Fruit fly (Drosophila melanogaster) whole organism, embryonic: ENCODE measurements around the gene CG4951.

Experiments
- Atf-2 ChIP-seq: fragments of 200-800 bp; sonication (Bioruptor generic); optimal IDR thresholded peaks from 2 replicates; lab custom pipeline; 2016; ENCODE audit warnings: missing biosample characterization, missing genetic modification characterization
- B-H2 ChIP-seq: fragments of 200-800 bp; sonication (Bioruptor generic); optimal IDR thresholded peaks from 2 replicates; lab custom pipeline; 2018; ENCODE audit warnings: missing biosample characterization, mild to moderate bottlenecking, missing genetic modification characterization
- CG10209 ChIP-seq: fragments of 200-800 bp; sonication (Bioruptor generic); optimal IDR thresholded peaks from 3 replicates; lab custom pipeline; 2017; ENCODE audit warnings: missing biosample characterization, mild to moderate bottlenecking, missing genetic modification characterization, missing genetic modification reagents
- CG10654 ChIP-seq: fragments of 200-800 bp; sonication (Bioruptor generic); optimal IDR thresholded peaks from 2 replicates; lab custom pipeline; 2016; ENCODE audit warnings: missing biosample characterization, missing genetic modification characterization
- CG11456 ChIP-seq: fragments of 200-800 bp; sonication (Bioruptor generic); IDR thresholded peaks from 3 replicates; pipeline ENCODE4 v1.3.6; 2022; ENCODE audit warnings: missing biosample characterization, missing genetic modification characterization
- CG12659 ChIP-seq: fragments of 200-800 bp; sonication (Bioruptor generic); optimal IDR thresholded peaks from 3 replicates; lab custom pipeline; 2017; ENCODE audit warnings: mild to moderate bottlenecking, missing biosample characterization, missing genetic modification reagents, missing genetic modification characterization
- CG13775 ChIP-seq: fragments of 200-800 bp; sonication (Bioruptor generic); optimal IDR thresholded peaks from 3 replicates; lab custom pipeline; 2017; ENCODE audit warnings: missing biosample characterization, mild to moderate bottlenecking, missing genetic modification characterization
- CG16813 ChIP-seq: fragments of 200-800 bp; sonication (Bioruptor generic); IDR thresholded peaks from 3 replicates; pipeline ENCODE4 v1.3.6; 2022; ENCODE audit warnings: missing biosample characterization, missing genetic modification characterization; ENCODE audit not compliant: partially characterized antibody
- CG17359 ChIP-seq: fragments of 200-800 bp; sonication (Bioruptor generic); optimal IDR thresholded peaks from 3 replicates; lab custom pipeline; 2018; ENCODE audit warnings: missing biosample characterization, mild to moderate bottlenecking, missing genetic modification characterization, moderate library complexity
- CG18764 ChIP-seq: fragments of 200-800 bp; sonication (Bioruptor generic); optimal IDR thresholded peaks from 3 replicates; lab custom pipeline; 2016; ENCODE audit warnings: missing biosample characterization, missing genetic modification characterization
- CG2120 ChIP-seq: fragments of 200-800 bp; sonication (Bioruptor generic); optimal IDR thresholded peaks from 3 replicates; lab custom pipeline; 2016; ENCODE audit warnings: missing biosample characterization, missing genetic modification characterization
- CG3065 ChIP-seq: fragments of 200-800 bp; sonication (Bioruptor generic); optimal IDR thresholded peaks from 2 replicates; lab custom pipeline; 2016; ENCODE audit warnings: missing biosample characterization, missing genetic modification characterization
- CG33557 ChIP-seq: fragments of 200-800 bp; sonication (Bioruptor generic); optimal IDR thresholded peaks from 2 replicates; lab custom pipeline; 2019; ENCODE audit warnings: missing biosample characterization, mild to moderate bottlenecking, missing genetic modification characterization, moderate library complexity
- CG4328 ChIP-seq: fragments of 200-800 bp; sonication (Bioruptor generic); optimal IDR thresholded peaks from 3 replicates; lab custom pipeline; 2017; ENCODE audit warnings: missing biosample characterization, missing genetic modification reagents, missing genetic modification characterization
- CG4617 ChIP-seq: fragments of 200-800 bp; sonication (Bioruptor generic); optimal IDR thresholded peaks from 3 replicates; lab custom pipeline; 2016; ENCODE audit warnings: missing biosample characterization, missing genetic modification characterization, borderline replicate concordance
- CG4854 ChIP-seq: fragments of 200-800 bp; sonication (Bioruptor generic); optimal IDR thresholded peaks from 2 replicates; lab custom pipeline; 2016; ENCODE audit warnings: missing biosample characterization, missing genetic modification characterization, inconsistent platforms
- CG6689 ChIP-seq: fragments of 200-800 bp; sonication (Bioruptor generic); IDR thresholded peaks from 2 replicates; pipeline ENCODE4 v1.3.6; 2022; ENCODE audit warnings: missing biosample characterization, missing genetic modification characterization
- CG6791 ChIP-seq: fragments of 200-800 bp; sonication (Bioruptor generic); IDR thresholded peaks from 3 replicates; pipeline ENCODE4 v1.3.6; 2022; ENCODE audit warnings: missing biosample characterization, missing genetic modification characterization; ENCODE audit not compliant: partially characterized antibody
- CG7556 ChIP-seq: fragments of 200-800 bp; sonication (Bioruptor generic); optimal IDR thresholded peaks from 2 replicates; lab custom pipeline; 2017; ENCODE audit warnings: missing biosample characterization, mild to moderate bottlenecking, missing genetic modification characterization
- CG7745 ChIP-seq: fragments of 200-800 bp; sonication (Bioruptor generic); optimal IDR thresholded peaks from 2 replicates; lab custom pipeline; 2018; ENCODE audit warnings: missing biosample characterization, mild to moderate bottlenecking, missing genetic modification characterization, moderate library complexity
- CG7839 ChIP-seq: fragments of 200-800 bp; sonication (Bioruptor generic); optimal IDR thresholded peaks from 3 replicates; lab custom pipeline; 2018; ENCODE audit warnings: missing biosample characterization, mild to moderate bottlenecking, missing genetic modification characterization, moderate library complexity
- CG7987 ChIP-seq: fragments of 200-800 bp; sonication (Bioruptor generic); optimal IDR thresholded peaks from 2 replicates; lab custom pipeline; 2018; ENCODE audit warnings: missing biosample characterization, mild to moderate bottlenecking, missing genetic modification characterization, moderate library complexity
- CG9797 ChIP-seq: fragments of 200-800 bp; sonication (Bioruptor generic); optimal IDR thresholded peaks from 3 replicates; lab custom pipeline; 2018; ENCODE audit warnings: missing biosample characterization, mild to moderate bottlenecking, missing genetic modification characterization
- Gsc ChIP-seq: fragments of 200-800 bp; sonication (Bioruptor generic); IDR thresholded peaks from 2 replicates; pipeline ENCODE4 v1.3.6; 2022; ENCODE audit warnings: missing biosample characterization, missing genetic modification characterization
- HLH3B ChIP-seq: fragments of 200-800 bp; sonication (Bioruptor generic); IDR thresholded peaks from 2 replicates; pipeline ENCODE4 v1.3.6; 2022; ENCODE audit warnings: missing biosample characterization, missing genetic modification characterization
- MESR4 ChIP-seq: fragments of 200-800 bp; sonication (Bioruptor generic); optimal IDR thresholded peaks from 2 replicates; lab custom pipeline; 2018; ENCODE audit warnings: missing biosample characterization, mild to moderate bottlenecking, missing genetic modification characterization, moderate library complexity
- Nf-YA ChIP-seq: fragments of 200-800 bp; sonication (Bioruptor generic); IDR thresholded peaks from 2 replicates; pipeline ENCODE4 v1.3.6; 2022; ENCODE audit warnings: missing biosample characterization, missing genetic modification characterization
- NfI ChIP-seq: fragments of 200-800 bp; sonication (Bioruptor generic); optimal IDR thresholded peaks from 3 replicates; lab custom pipeline; 2018; ENCODE audit warnings: missing biosample characterization, mild to moderate bottlenecking, missing genetic modification characterization, moderate library complexity
- Rfx ChIP-seq: fragments of 200-800 bp; sonication (Bioruptor generic); IDR thresholded peaks from 2 replicates; pipeline ENCODE4 v1.3.6; 2022; ENCODE audit warnings: missing biosample characterization, missing genetic modification characterization
- Sox100B ChIP-seq: fragments of 200-800 bp; sonication (Bioruptor generic); optimal IDR thresholded peaks from 3 replicates; lab custom pipeline; 2018; ENCODE audit warnings: missing biosample characterization, mild to moderate bottlenecking, missing genetic modification characterization
- Sry-δ ChIP-seq: fragments of 200-800 bp; sonication (Bioruptor generic); optimal IDR thresholded peaks from 2 replicates; lab custom pipeline; 2016; ENCODE audit warnings: missing biosample characterization, missing genetic modification characterization
- Stat92E ChIP-seq, 3 experiments: fragments of >200 bp in 2 of 3; fragments of 200-800 bp in 1 of 3; sonication (Bioruptor generic) in 1 of 3; optimal IDR thresholded peaks; 2 replicates each; lab custom pipeline; 2017 to 2019; ENCODE audit warnings: missing biosample characterization in 3 of 3, missing genetic modification characterization in 3 of 3, mild to moderate bottlenecking in 1 of 3, moderate library complexity in 1 of 3
- Trl ChIP-seq, 3 experiments: fragments of >200 bp in 2 of 3; fragments of 200-800 bp in 1 of 3; sonication (Bioruptor generic) in 1 of 3; optimal IDR thresholded peaks; 2 replicates in 1 of 3; 3 replicates in 2 of 3; lab custom pipeline; 2016 to 2017; ENCODE audit warnings: missing biosample characterization in 1 of 3, missing genetic modification characterization in 1 of 3
- Usf ChIP-seq: fragments of 200-800 bp; sonication (Bioruptor generic); optimal IDR thresholded peaks from 2 replicates; lab custom pipeline; 2017; ENCODE audit warnings: missing genotype, missing biosample characterization, missing genetic modification characterization
- ab ChIP-seq: fragments of 200-800 bp; sonication (Bioruptor generic); optimal IDR thresholded peaks from 2 replicates; lab custom pipeline; 2016; ENCODE audit warnings: missing biosample characterization, missing genetic modification characterization
- ato ChIP-seq: fragments of 200-800 bp; sonication (Bioruptor generic); IDR thresholded peaks from 2 replicates; pipeline ENCODE4 v1.3.6; 2022; ENCODE audit warnings: missing biosample characterization, missing genetic modification characterization; ENCODE audit not compliant: partially characterized antibody
- ems ChIP-seq: fragments of 200-800 bp; sonication (Bioruptor generic); optimal IDR thresholded peaks from 3 replicates; lab custom pipeline; 2016; ENCODE audit warnings: missing biosample characterization, missing genetic modification characterization
- fd3F ChIP-seq: fragments of 200-800 bp; sonication (Bioruptor generic); optimal IDR thresholded peaks from 2 replicates; lab custom pipeline; 2018; ENCODE audit warnings: missing biosample characterization, mild to moderate bottlenecking, missing genetic modification characterization, moderate library complexity
- grau ChIP-seq: fragments of 200-800 bp; optimal IDR thresholded peaks from 3 replicates; lab custom pipeline; 2019; ENCODE audit warnings: missing biosample characterization, mild to moderate bottlenecking, missing genetic modification characterization, moderate library complexity
- ham ChIP-seq: fragments of 200-800 bp; sonication (Bioruptor generic); IDR thresholded peaks from 2 replicates; pipeline ENCODE4 v1.3.6; 2022; ENCODE audit warnings: missing biosample characterization, missing genetic modification characterization
- lola ChIP-seq, 3 experiments: fragments of >200 bp in 2 of 3; fragments of 200-800 bp in 1 of 3; sonication (Bioruptor generic) in 1 of 3; optimal IDR thresholded peaks; 2 replicates each; lab custom pipeline; 2017 to 2019; ENCODE audit warnings: missing biosample characterization in 3 of 3, missing genetic modification characterization in 3 of 3, mild to moderate bottlenecking in 1 of 3, moderate library complexity in 1 of 3
- luna ChIP-seq: fragments of 200-800 bp; sonication (Bioruptor generic); optimal IDR thresholded peaks from 2 replicates; lab custom pipeline; 2016; ENCODE audit warnings: missing biosample characterization, missing genetic modification characterization
- nmo ChIP-seq: fragments of 200-800 bp; sonication (Bioruptor generic); optimal IDR thresholded peaks from 2 replicates; lab custom pipeline; 2018; ENCODE audit warnings: missing biosample characterization, mild to moderate bottlenecking, missing genetic modification characterization, moderate library complexity
- nom ChIP-seq: fragments of 200-800 bp; sonication (Bioruptor generic); optimal IDR thresholded peaks from 2 replicates; lab custom pipeline; 2017; ENCODE audit warnings: missing biosample characterization, missing genetic modification characterization, mild to moderate bottlenecking, moderate library complexity, missing genetic modification reagents
- oc ChIP-seq: fragments of 200-800 bp; sonication (Bioruptor generic); optimal IDR thresholded peaks from 2 replicates; lab custom pipeline; 2018; ENCODE audit warnings: missing biosample characterization, mild to moderate bottlenecking, missing genetic modification characterization, moderate library complexity
- pfk ChIP-seq: fragments of 200-800 bp; sonication (Bioruptor generic); optimal IDR thresholded peaks from 2 replicates; lab custom pipeline; 2018; ENCODE audit warnings: missing biosample characterization, mild to moderate bottlenecking, missing genetic modification characterization, moderate library complexity
- psq ChIP-seq: fragments of 200-800 bp; sonication (Bioruptor generic); optimal IDR thresholded peaks from 2 replicates; lab custom pipeline; 2017; ENCODE audit warnings: missing biosample characterization, missing genetic modification characterization
- rib ChIP-seq: fragments of 200-800 bp; sonication (Bioruptor generic); IDR thresholded peaks from 2 replicates; pipeline ENCODE4 v1.3.6; 2022; ENCODE audit warnings: missing biosample characterization, missing genetic modification characterization
- sr ChIP-seq: fragments of 200-800 bp; sonication (Bioruptor generic); IDR thresholded peaks from 3 replicates; pipeline ENCODE4 v1.3.6; 2022; ENCODE audit warnings: missing biosample characterization, missing genetic modification characterization
- wor ChIP-seq: fragments of 200-800 bp; sonication (Bioruptor generic); IDR thresholded peaks from 2 replicates; pipeline ENCODE4 v1.3.6; 2022; ENCODE audit warnings: missing biosample characterization, missing genetic modification characterization

The CG4951 gene

DNA sequence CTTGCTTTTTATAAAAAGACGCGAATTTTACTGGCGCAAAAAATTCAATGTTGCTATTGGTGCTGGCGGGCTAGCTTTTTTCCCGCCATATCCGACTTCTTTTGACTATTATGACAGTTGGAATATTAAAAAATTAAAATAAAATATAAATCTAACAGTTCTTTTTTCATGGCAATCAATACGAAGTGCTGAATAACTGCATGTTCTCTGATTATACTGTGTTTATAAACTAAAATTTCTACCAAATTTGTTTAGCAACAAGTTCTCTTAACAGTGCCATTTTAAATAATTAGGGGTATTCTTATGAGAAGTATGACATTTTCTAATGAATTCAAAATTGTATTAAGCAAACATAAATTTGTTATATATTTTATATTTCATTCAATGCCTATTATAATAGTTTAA is 34.5 kb downstream of the CG4951 start, which contains the start of gene Boh1 (continued):
- TF ChIP-seq fd3F (GFP tag; lab: Kevin White, UChicago) (peak; percentile 22), Atf-2 (GFP tag; lab: Kevin White, UChicago) (no peak), ato (GFP tag; lab: Robert Waterston, UW) (no peak), pfk (GFP tag; lab: Kevin White, UChicago) (no peak), CG4854 (no peak), HLH3B (GFP tag; lab: Robert Waterston, UW) (no peak), sr (GFP tag; lab: Robert Waterston, UW) (no peak), CG6791 (no peak), nom (GFP tag; lab: Kevin White, UChicago) (no peak), CG4617 (GFP tag; lab: Kevin White, UChicago) (no peak), Nf-YA (no peak), oc (tag; lab: Kevin White, UChicago) (no peak), NfI (GFP tag; lab: Kevin White, UChicago) (peak; percentile 16), CG18764 (GFP tag; lab: Kevin White, UChicago) (peak; percentile 6), wor (GFP tag; lab: Robert Waterston, UW) (no peak), CG9797 (GFP tag; lab: Kevin White, UChicago) (no peak), Trl (optimal IDR thresholded peaks at IDR 0.05; lab: Kevin White, UChicago) (no peak), Trl (GFP tag; optimal IDR thresholded peaks at IDR 0.05; lab: Kevin White, UChicago) (no peak), psq (no peak), rib (GFP tag; lab: Robert Waterston, UW) (no peak), CG7745 (tag; lab: Kevin White, UChicago) (no peak), lola (GFP tag; optimal IDR thresholded peaks at IDR 0.05; lab: Kevin White, UChicago) (peak in 1 of 3 experiments; percentile 23), CG10654 (GFP tag; lab: Kevin White, UChicago) (no peak), Rfx (GFP tag; lab: Robert Waterston, UW) (0 out of 2 replicates have a peak, but pooled peaks have one; percentile 13), CG12659 (GFP tag; lab: Kevin White, UChicago) (peak; percentile 39), CG11456 (GFP tag; lab: Robert Waterston, UW) (no peak), MESR4 (GFP tag; lab: Kevin White, UChicago) (no peak), B-H2 (GFP tag; lab: Kevin White, UChicago) (peak; percentile 42), Gsc (GFP tag; lab: Robert Waterston, UW) (no peak), Sry-δ (GFP tag; lab: Kevin White, UChicago) (no peak), CG16813 (no peak), CG4328 (GFP tag; lab: Kevin White, UChicago) (no peak), Sox100B (peak; percentile 63), CG7556 (GFP tag; lab: Kevin White, UChicago) (peak; percentile 20), CG3065 (GFP tag; lab: Kevin White, UChicago) (no peak), Stat92E (GFP tag; optimal IDR thresholded peaks at IDR 0.05; lab: Kevin White, UChicago) (no peak), nmo (GFP tag; lab: Kevin White, UChicago) (peak; percentile 32), CG13775 (GFP tag; lab: Kevin White, UChicago) (peak; percentile 26), luna (GFP tag; lab: Kevin White, UChicago) (no peak), CG33557 (peak; percentile 37), grau (peak; percentile 41), CG10209 (GFP tag; lab: Kevin White, UChicago) (no peak), CG6689 (0 out of 2 replicates have a peak, but pooled peaks have one; percentile 27), ab (GFP tag; lab: Kevin White, UChicago) (no peak), CG7839 (peak; percentile 44), CG2120 (GFP tag; lab: Kevin White, UChicago) (peak; percentile 3), ems (GFP tag; lab: Kevin White, UChicago) (no peak), ham (GFP tag; lab: Robert Waterston, UW) (no peak), CG17359 (tag; lab: Kevin White, UChicago) (peak; percentile 26), Usf (GFP tag; lab: Kevin White, UChicago) (no peak), CG7987 (GFP tag; lab: Kevin White, UChicago) (no peak)
